Worm (Caenorhabditis elegans) whole organism, midembryonic: ENCODE results near the gene scpl-4.

Experiments
- T22C8.4 ChIP-seq: fragments of 200-800 bp; sonication (Bioruptor generic); IDR thresholded peaks from 2 replicates; pipeline ENCODE4 v1.3.6; 2022; ENCODE audit warnings: missing genetic modification characterization, missing compliant biosample characterization
- cog-1 ChIP-seq: sonication (generic microtip); optimal IDR thresholded peaks from 2 replicates; lab custom pipeline; 2016; ENCODE audit warnings: missing genetic modification characterization, missing compliant biosample characterization
- flt-1 ChIP-seq: fragments of 200-800 bp; sonication (Bioruptor generic); IDR thresholded peaks from 2 replicates; pipeline ENCODE4 v1.3.6; 2022; ENCODE audit warnings: missing genetic modification characterization, missing compliant biosample characterization
- klf-2 ChIP-seq: fragments of 200-800 bp; sonication (Bioruptor generic); conservative IDR thresholded peaks from 2 replicates; pipeline ENCODE4 v1.3.6; 2022; ENCODE audit warnings: missing genetic modification reagents, missing genetic modification characterization, missing compliant biosample characterization
- med-1 ChIP-seq: sonication (generic microtip); optimal IDR thresholded peaks from 2 replicates; lab custom pipeline; 2017; ENCODE audit warnings: missing genetic modification characterization, mild to moderate bottlenecking, missing compliant biosample characterization, antibody characterized with exemption, missing genetic modification reagents; ENCODE audit not compliant: insufficient read depth
- ref-1 ChIP-seq: fragments of 200-800 bp; sonication (Bioruptor generic); conservative IDR thresholded peaks from 2 replicates; pipeline ENCODE4 v1.3.6; 2022; ENCODE audit warnings: missing genetic modification reagents, missing genetic modification characterization, missing compliant biosample characterization
- tab-1 ChIP-seq: fragments of 200-800 bp; sonication (Bioruptor generic); IDR thresholded peaks from 2 replicates; pipeline ENCODE4 v1.3.6; 2022; ENCODE audit warnings: missing genetic modification characterization, missing compliant biosample characterization
- ztf-23 ChIP-seq: fragments of 200-800 bp; sonication (Bioruptor generic); IDR thresholded peaks from 2 replicates; pipeline ENCODE4 v1.3.6; 2022; ENCODE audit warnings: missing genetic modification reagents, missing genetic modification characterization, missing compliant biosample characterization
- ztf-29 ChIP-seq: fragments of 200-800 bp; sonication (Bioruptor generic); IDR thresholded peaks from 2 replicates; pipeline ENCODE4 v1.3.6; 2022; ENCODE audit warnings: missing genetic modification reagents, missing genetic modification characterization, missing compliant biosample characterization

ce11 chrV:10564140-10564539 is 34.8 kb upstream of the scpl-4 start:
- no peak for TF ChIP-seq med-1
- no peak for TF ChIP-seq klf-2
- no peak for TF ChIP-seq ztf-23 (GFP tag; lab: Robert Waterston, UW)
- TF ChIP-seq flt-1 (GFP tag; lab: Robert Waterston, UW) = no peak
- no peak for TF ChIP-seq tab-1 (GFP tag; lab: Robert Waterston, UW)
- no peak for TF ChIP-seq ztf-29
- no peak for TF ChIP-seq ref-1
- TF ChIP-seq T22C8.4 (GFP tag; lab: Robert Waterston, UW) = no peak
- TF ChIP-seq cog-1 (tag; lab: Kevin White, UChicago) = no peak
